Fruit fly (Drosophila melanogaster): ENCODE results near the gene slou.

slou gene

DNA sequence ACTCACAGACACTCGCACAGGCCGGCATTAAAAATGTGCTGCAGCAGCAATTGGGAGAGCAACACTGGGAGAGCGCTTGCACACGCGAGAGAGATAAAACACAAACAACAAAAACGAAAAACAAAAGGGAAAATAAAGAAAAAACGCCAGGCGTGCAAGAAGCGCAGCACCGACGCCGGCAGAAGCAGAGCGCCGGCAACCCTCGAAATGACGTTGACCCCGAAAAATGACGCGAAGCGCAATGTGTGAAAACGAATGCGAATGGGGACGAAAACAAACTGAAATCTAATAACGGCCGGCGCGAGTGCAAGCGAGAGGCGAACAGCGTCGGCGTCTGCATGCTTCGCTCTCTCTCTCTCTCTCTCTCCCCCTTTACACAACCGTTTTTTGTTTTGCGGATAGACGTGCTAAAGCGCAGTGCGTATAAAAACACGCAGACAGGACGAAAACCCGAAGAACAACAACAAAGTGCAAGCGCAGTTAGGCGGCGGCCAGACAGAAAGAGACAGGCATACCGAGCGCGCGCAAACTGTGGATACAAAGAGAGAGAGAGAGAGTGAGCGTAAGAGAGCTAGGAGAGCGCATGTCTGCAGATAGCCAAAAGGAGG is 48.4 kb upstream of the slou start (continued):
- TF ChIP-seq fd3F (GFP tag; optimal IDR thresholded peaks at IDR 0.05) (no peak), Asciz (GFP tag; optimal IDR thresholded peaks at IDR 0.05) (no peak), sima (GFP tag; optimal IDR thresholded peaks at IDR 0.05) (no peak), Doc3 (GFP tag; IDR thresholded peaks at IDR 0.05; ENCODE audit: partially characterized antibody) (no peak), sqz (GFP tag; optimal IDR thresholded peaks at IDR 0.05) (peak; percentile 97), HmgD (GFP tag; optimal IDR thresholded peaks at IDR 0.05) (no peak), cg (GFP tag; optimal IDR thresholded peaks at IDR 0.05) (peak; percentile 71), crc (GFP tag; optimal IDR thresholded peaks at IDR 0.05) (no peak), disco-r (GFP tag; optimal IDR thresholded peaks at IDR 0.05) (no peak), lab (GFP tag; optimal IDR thresholded peaks at IDR 0.05) (no peak), Side (GFP tag; optimal IDR thresholded peaks at IDR 0.05) (peak; percentile 9), CG16863 (GFP tag; optimal IDR thresholded peaks at IDR 0.05) (no peak), CG31365 (tag; optimal IDR thresholded peaks at IDR 0.05) (peak; percentile 20), Nf-YB (GFP tag; optimal IDR thresholded peaks at IDR 0.05) (peak; percentile 23), CG3163 (GFP tag; optimal IDR thresholded peaks at IDR 0.05) (peak; percentile 66), kah (GFP tag; optimal IDR thresholded peaks at IDR 0.05) (no peak), CkIIα-i1 (GFP tag; IDR thresholded peaks at IDR 0.05) (no peak), CG4707 (GFP tag; optimal IDR thresholded peaks at IDR 0.05) (no peak), CG14014 (GFP tag; IDR thresholded peaks at IDR 0.05) (no peak), tll (GFP tag; optimal IDR thresholded peaks at IDR 0.05) (peak in 1 of 2 experiments; percentile 61), z (GFP tag; IDR thresholded peaks at IDR 0.05) (no peak), CG17186 (GFP tag; optimal IDR thresholded peaks at IDR 0.05) (no peak), Max (GFP tag; optimal IDR thresholded peaks at IDR 0.05) (no peak), Poxn (GFP tag; IDR thresholded peaks at IDR 0.05) (no peak), CG12744 (GFP tag; optimal IDR thresholded peaks at IDR 0.05) (no peak), tna (GFP tag; IDR thresholded peaks at IDR 0.05; ENCODE audit: partially characterized antibody) (no peak), gcm2 (GFP tag; optimal IDR thresholded peaks at IDR 0.05) (no peak), bbx (GFP tag; IDR thresholded peaks at IDR 0.05; ENCODE audit: partially characterized antibody) (no peak), ash1 (GFP tag; optimal IDR thresholded peaks at IDR 0.05) (no peak), CG11085 (GFP tag; IDR thresholded peaks at IDR 0.05) (no peak), nmo (GFP tag; optimal IDR thresholded peaks at IDR 0.05) (peak; percentile 30), ems (GFP tag; optimal IDR thresholded peaks at IDR 0.05) (no peak), Elba2 (GFP tag; optimal IDR thresholded peaks at IDR 0.05) (no peak), Hsf (GFP tag; optimal IDR thresholded peaks at IDR 0.05) (no peak), CG10654 (GFP tag; optimal IDR thresholded peaks at IDR 0.05) (no peak), lmd (GFP tag; IDR thresholded peaks at IDR 0.05) (no peak), pho (GFP tag; optimal IDR thresholded peaks at IDR 0.05) (no peak), lilli (GFP tag; optimal IDR thresholded peaks at IDR 0.05) (no peak), CG17385 (GFP tag; optimal IDR thresholded peaks at IDR 0.05) (peak; percentile 15), CG18764 (GFP tag; optimal IDR thresholded peaks at IDR 0.05) (no peak), nom (GFP tag; optimal IDR thresholded peaks at IDR 0.05) (peak; percentile 99), CrebB (tag; optimal IDR thresholded peaks at IDR 0.05) (no peak), CG30431 (GFP tag; optimal IDR thresholded peaks at IDR 0.05) (no peak), CG1024 (GFP tag; IDR thresholded peaks at IDR 0.05) (no peak), hb (GFP tag; IDR thresholded peaks at IDR 0.05; ENCODE audit: partially characterized antibody) (no peak), CG1603 (tag; optimal IDR thresholded peaks at IDR 0.05) (no peak), cas (GFP tag; IDR thresholded peaks at IDR 0.05) (no peak), CG13624 (GFP tag; optimal IDR thresholded peaks at IDR 0.05) (peak; percentile 20), Dp (GFP tag; optimal IDR thresholded peaks at IDR 0.05) (peak; percentile 21), Oli (tag; optimal IDR thresholded peaks at IDR 0.05) (no peak)

Data from whole organism, embryonic.